Worm (Caenorhabditis elegans): ENCODE results near the gene lys-8.
"Not testable (repeated sequence)": the region's sequence is repeated elsewhere in the genome, so short reads cannot be mapped to it uniquely, and the experiment has no call there.

lys-8 gene

DNA sequence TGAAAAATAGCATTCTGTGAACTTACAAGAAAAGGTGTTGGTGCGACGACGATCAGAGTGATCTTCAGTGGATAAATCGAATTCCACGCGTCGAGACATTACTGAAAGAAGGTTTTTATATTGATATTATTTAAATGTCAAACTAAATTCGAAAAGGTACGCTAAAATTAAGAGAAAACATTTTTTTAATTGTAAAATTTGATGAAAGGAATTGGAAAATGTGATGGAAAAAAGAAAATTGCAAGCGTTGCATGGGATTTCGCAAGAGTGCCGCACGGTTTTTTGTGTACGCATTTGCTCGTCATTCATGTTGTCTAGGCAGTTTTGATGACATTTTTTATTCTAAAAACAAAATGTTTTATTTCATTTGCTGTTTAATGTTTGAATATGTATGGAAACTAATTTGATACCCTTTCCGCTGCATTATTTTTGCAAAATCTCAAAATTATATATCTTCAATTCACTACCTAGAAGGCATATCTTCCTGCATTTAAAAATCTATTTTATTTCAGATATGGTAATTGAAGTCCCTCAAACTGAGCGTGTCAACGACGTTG lies 36.5 kb downstream of the lys-8 start, which contains the start of the genes eif-3.L and npl-4.2:
Gene eif-3.L (minus strand): TSS at position 101 of the 557 bp plus-strand sequence.
Gene npl-4.2 (plus strand): TSS at position 507 of the 557 bp plus-strand sequence.
- not testable (repeated sequence) for TF ChIP-seq hrde-1 (tag; optimal IDR thresholded peaks at IDR 0.05; ENCODE audit: borderline replicate concordance); ceh-91 (GFP tag; IDR thresholded peaks at IDR 0.05); athp-1 (tag; optimal IDR thresholded peaks at IDR 0.05)

DNA sequence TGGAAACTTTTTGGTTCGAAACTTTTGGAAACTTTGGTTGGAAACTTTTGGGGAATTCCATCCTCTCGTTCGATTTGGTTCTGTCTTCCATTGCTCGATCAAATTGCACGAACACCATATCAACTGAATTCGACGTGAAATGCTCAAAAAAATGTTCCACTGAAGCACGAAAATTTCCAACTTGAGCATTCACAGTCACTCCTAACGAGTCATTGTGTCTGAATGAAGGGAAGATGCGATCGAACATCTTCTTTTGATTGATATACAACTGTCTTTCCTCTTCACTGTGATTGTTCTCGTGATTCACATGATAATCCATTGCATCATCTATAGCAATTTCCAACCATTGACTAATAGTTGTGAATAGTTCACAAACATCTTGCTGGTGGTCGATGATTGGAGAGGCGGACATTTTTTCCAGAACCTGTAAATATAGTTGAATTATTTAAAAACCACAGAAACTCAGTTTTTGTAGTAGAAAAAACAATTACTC lies 42.4 kb downstream of the lys-8 start, which contains the start of gene F59E12.15:
Gene F59E12.15 (minus strand): TSS at position 51 of the 493 bp plus-strand sequence.
- TF ChIP-seq snpc-1.3 (tag; optimal IDR thresholded peaks at IDR 0.05; ENCODE audit: insufficient read depth) (no peak), ztf-25 (GFP tag; IDR thresholded peaks at IDR 0.05) (no peak), Y53F4B.3 (GFP tag; IDR thresholded peaks at IDR 0.05) (no peak), ztf-22 (GFP tag; optimal IDR thresholded peaks at IDR 0.05) (no peak), rcor-1 (GFP tag; IDR thresholded peaks at IDR 0.05) (no peak), atf-7 (tag; optimal IDR thresholded peaks at IDR 0.05) (no peak), hmg-20 (GFP tag; IDR thresholded peaks at IDR 0.05) (no peak)

DNA sequence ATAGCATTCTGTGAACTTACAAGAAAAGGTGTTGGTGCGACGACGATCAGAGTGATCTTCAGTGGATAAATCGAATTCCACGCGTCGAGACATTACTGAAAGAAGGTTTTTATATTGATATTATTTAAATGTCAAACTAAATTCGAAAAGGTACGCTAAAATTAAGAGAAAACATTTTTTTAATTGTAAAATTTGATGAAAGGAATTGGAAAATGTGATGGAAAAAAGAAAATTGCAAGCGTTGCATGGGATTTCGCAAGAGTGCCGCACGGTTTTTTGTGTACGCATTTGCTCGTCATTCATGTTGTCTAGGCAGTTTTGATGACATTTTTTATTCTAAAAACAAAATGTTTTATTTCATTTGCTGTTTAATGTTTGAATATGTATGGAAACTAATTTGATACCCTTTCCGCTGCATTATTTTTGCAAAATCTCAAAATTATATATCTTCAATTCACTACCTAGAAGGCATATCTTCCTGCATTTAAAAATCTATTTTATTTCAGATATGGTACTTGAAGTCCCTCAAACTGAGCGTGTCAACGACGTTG lies 44.9 kb downstream of the lys-8 start, which contains the start of the genes F59E12.6 and npl-4.1:
Gene F59E12.6 (minus strand): TSS at position 101 of the 551 bp plus-strand sequence.
Gene npl-4.1 (plus strand): TSS at position 501 of the 551 bp plus-strand sequence.
- TF ChIP-seq dpff-1 (tag; optimal IDR thresholded peaks at IDR 0.05); lin-26 (GFP tag; IDR thresholded peaks at IDR 0.05); unc-62 (GFP tag; optimal IDR thresholded peaks at IDR 0.05): not testable (repeated sequence)

DNA sequence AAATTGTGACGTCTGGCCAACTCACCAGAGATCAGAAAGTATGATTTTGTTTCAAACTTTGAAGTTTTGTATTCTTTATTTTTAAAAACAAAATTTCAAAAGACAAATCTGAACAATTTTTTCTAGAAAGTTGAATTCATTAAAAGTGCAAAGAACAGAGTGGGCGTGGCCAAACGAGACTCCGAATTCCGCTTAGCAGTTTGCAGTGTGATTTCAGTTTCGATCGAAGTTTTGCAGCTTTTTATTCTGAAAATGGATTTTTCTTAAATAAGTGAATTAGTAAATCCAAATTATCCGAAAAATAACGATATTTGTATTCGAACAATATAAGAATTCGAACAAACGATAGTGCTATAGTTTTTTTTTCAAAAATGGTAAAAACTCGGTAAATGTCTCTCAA lies 47.5 kb downstream of the lys-8 start:
- TF ChIP-seq rpc-1 (optimal IDR thresholded peaks at IDR 0.05) (no peak), rpc-1 (tag; optimal IDR thresholded peaks at IDR 0.05) (no peak), attf-3 (GFP tag; conservative IDR thresholded peaks at IDR 0.05) (peak; percentile 87)

DNA sequence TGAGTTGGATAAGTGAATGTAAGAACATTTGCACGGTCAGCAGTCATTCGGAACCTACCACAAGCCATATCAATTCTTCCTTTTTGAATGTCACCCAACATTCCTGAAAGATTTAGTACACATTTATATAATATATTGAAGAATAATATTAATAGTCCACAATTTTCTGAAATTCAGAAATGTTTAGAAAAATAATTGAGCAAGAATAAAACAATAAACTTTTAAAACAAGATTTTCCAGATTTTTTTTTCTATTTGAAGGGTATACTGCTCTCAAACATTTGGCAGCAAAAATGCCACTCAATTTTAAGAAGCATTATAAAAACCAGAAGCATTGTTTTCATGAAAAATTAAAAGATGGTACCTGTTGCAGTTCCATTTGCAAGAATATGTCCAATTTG lies 50.8 kb downstream of the lys-8 start, which contains the start of gene F59E12.8:
Gene F59E12.8 (minus strand): TSS at position 101 of the 400 bp plus-strand sequence.
- no peak for TF ChIP-seq rpc-1 (optimal IDR thresholded peaks at IDR 0.05)
- no peak for TF ChIP-seq rpc-1 (tag; optimal IDR thresholded peaks at IDR 0.05)
- no peak for TF ChIP-seq rec-8 (tag; optimal IDR thresholded peaks at IDR 0.05)
- no peak for TF ChIP-seq F55B11.4 (tag; optimal IDR thresholded peaks at IDR 0.05; ENCODE audit: borderline replicate concordance, insufficient read depth)
- no peak for TF ChIP-seq mes-4 (tag; optimal IDR thresholded peaks at IDR 0.05)
- no peak for TF ChIP-seq efl-1 (GFP tag; optimal IDR thresholded peaks at IDR 0.05)
- no peak for TF ChIP-seq nhr-120 (GFP tag; IDR thresholded peaks at IDR 0.05)
- TF ChIP-seq let-607 (tag; optimal IDR thresholded peaks at IDR 0.05), result no peak
- TF ChIP-seq nfya-1 (tag; optimal IDR thresholded peaks at IDR 0.05; ENCODE audit: borderline replicate concordance, insufficient read depth), result no peak
- no peak for TF ChIP-seq ekl-4 (GFP tag; IDR thresholded peaks at IDR 0.05)
- no peak for TF ChIP-seq him-1 (tag; optimal IDR thresholded peaks at IDR 0.05)
